Fruit fly (Drosophila melanogaster) whole organism, pupa: ENCODE results near the gene CG3902.
A peak's percentile ranks its signal among the peaks of the same experiment; 100 is the strongest.

Experiments
- CG10348 ChIP-seq: fragments of 200-800 bp; sonication (Bioruptor generic); IDR thresholded peaks from 2 replicates; pipeline ENCODE4 v1.3.6; 2022; ENCODE audit warnings: missing biosample characterization, missing genetic modification characterization
- CG12605 ChIP-seq: fragments of 200-800 bp; sonication (Bioruptor generic); IDR thresholded peaks from 2 replicates; pipeline ENCODE4 v1.3.6; 2022; ENCODE audit warnings: missing biosample characterization, missing genetic modification characterization
- CG13204 ChIP-seq: fragments of 200-800 bp; sonication (Bioruptor generic); optimal IDR thresholded peaks from 2 replicates; lab custom pipeline; 2018; ENCODE audit warnings: missing biosample characterization, mild to moderate bottlenecking, missing genetic modification characterization, moderate library complexity
- CG14655 ChIP-seq: fragments of 200-800 bp; sonication (Bioruptor generic); optimal IDR thresholded peaks from 3 replicates; lab custom pipeline; 2017; ENCODE audit warnings: mild to moderate bottlenecking, missing biosample characterization, missing genetic modification reagents, missing genetic modification characterization
- CG15710 ChIP-seq: fragments of 200-800 bp; sonication (Bioruptor generic); optimal IDR thresholded peaks from 2 replicates; lab custom pipeline; 2018; ENCODE audit warnings: missing biosample characterization, mild to moderate bottlenecking, missing genetic modification characterization, moderate library complexity
- CG17806 ChIP-seq: fragments of 200-800 bp; sonication (Bioruptor generic); optimal IDR thresholded peaks from 2 replicates; lab custom pipeline; 2018; ENCODE audit warnings: missing biosample characterization, mild to moderate bottlenecking, missing genetic modification characterization, moderate library complexity
- CG32121 ChIP-seq: fragments of 200-800 bp; sonication (Bioruptor generic); IDR thresholded peaks from 2 replicates; pipeline ENCODE4 v1.3.6; 2022; ENCODE audit warnings: missing biosample characterization, missing genetic modification characterization
- CG34367 ChIP-seq: fragments of 200-800 bp; sonication (Bioruptor generic); optimal IDR thresholded peaks from 2 replicates; lab custom pipeline; 2018; ENCODE audit warnings: missing biosample characterization, mild to moderate bottlenecking, missing genetic modification characterization
- CG4496 ChIP-seq: fragments of 200-800 bp; sonication (Bioruptor generic); IDR thresholded peaks from 3 replicates; pipeline ENCODE4 v1.3.6; 2022; ENCODE audit warnings: missing biosample characterization, missing genetic modification characterization
- CG8159 ChIP-seq: fragments of 200-800 bp; sonication (Bioruptor generic); optimal IDR thresholded peaks from 3 replicates; lab custom pipeline; 2018; ENCODE audit warnings: missing biosample characterization, mild to moderate bottlenecking, missing genetic modification characterization, moderate library complexity
- CG8301 ChIP-seq: fragments of 200-800 bp; sonication (Bioruptor generic); optimal IDR thresholded peaks from 2 replicates; lab custom pipeline; 2018; ENCODE audit warnings: missing biosample characterization, mild to moderate bottlenecking, missing genetic modification characterization
- CG9948 ChIP-seq: fragments of 200-800 bp; sonication (Bioruptor generic); optimal IDR thresholded peaks from 2 replicates; lab custom pipeline; 2018; ENCODE audit warnings: missing biosample characterization, mild to moderate bottlenecking, missing genetic modification characterization, moderate library complexity
- D1 ChIP-seq: fragments of 200-800 bp; sonication (Bioruptor generic); optimal IDR thresholded peaks from 2 replicates; lab custom pipeline; 2018; ENCODE audit warnings: missing biosample characterization, mild to moderate bottlenecking, missing genetic modification characterization, moderate library complexity
- EcR ChIP-seq: fragments of 200-800 bp; sonication (Bioruptor generic); optimal IDR thresholded peaks from 3 replicates; lab custom pipeline; 2019; ENCODE audit warnings: missing biosample characterization, missing genetic modification characterization, mild to moderate bottlenecking, moderate library complexity, missing genetic modification reagents
- Ets98B ChIP-seq: fragments of 200-800 bp; sonication (Bioruptor generic); IDR thresholded peaks from 2 replicates; pipeline ENCODE4 v1.3.6; 2022; ENCODE audit warnings: missing biosample characterization, missing genetic modification characterization
- Pif1A ChIP-seq: fragments of 200-800 bp; sonication (Bioruptor generic); optimal IDR thresholded peaks from 3 replicates; lab custom pipeline; 2016; ENCODE audit warnings: missing biosample characterization, missing genetic modification characterization
- Pif1B ChIP-seq: fragments of 200-800 bp; sonication (Bioruptor generic); optimal IDR thresholded peaks from 3 replicates; lab custom pipeline; 2016; ENCODE audit warnings: missing biosample characterization, missing genetic modification characterization
- Snoo ChIP-seq: fragments of 200-800 bp; sonication (Bioruptor generic); optimal IDR thresholded peaks from 3 replicates; lab custom pipeline; 2017; ENCODE audit warnings: missing biosample characterization, mild to moderate bottlenecking, missing genetic modification characterization, inconsistent platforms
- fd96Ca ChIP-seq: fragments of 200-800 bp; sonication (Bioruptor generic); IDR thresholded peaks from 3 replicates; pipeline ENCODE4 v1.3.6; 2022; ENCODE audit warnings: missing biosample characterization, missing genetic modification characterization
- gl ChIP-seq: fragments of 200-800 bp; sonication (Bioruptor generic); optimal IDR thresholded peaks from 2 replicates; lab custom pipeline; 2018; ENCODE audit warnings: missing biosample characterization, mild to moderate bottlenecking, missing genetic modification characterization
- rn ChIP-seq: fragments of 200-800 bp; sonication (Bioruptor generic); IDR thresholded peaks from 2 replicates; pipeline ENCODE4 v1.3.6; 2022; ENCODE audit warnings: missing biosample characterization, missing genetic modification characterization

The CG3902 gene

dm6 chr3L:18897459-18898085 is 521 bp downstream of the CG3902 start:
- TF ChIP-seq CG32121 (no peak), CG4496 (GFP tag; lab: Robert Waterston, UW) (0 out of 3 replicates have a peak, but pooled peaks have one; percentile 5), CG13204 (GFP tag; lab: Kevin White, UChicago) (no peak), D1 (tag; lab: Kevin White, UChicago) (peak; percentile 50), rn (GFP tag; lab: Robert Waterston, UW) (no peak), CG8301 (tag; lab: Kevin White, UChicago) (no peak)

DNA sequence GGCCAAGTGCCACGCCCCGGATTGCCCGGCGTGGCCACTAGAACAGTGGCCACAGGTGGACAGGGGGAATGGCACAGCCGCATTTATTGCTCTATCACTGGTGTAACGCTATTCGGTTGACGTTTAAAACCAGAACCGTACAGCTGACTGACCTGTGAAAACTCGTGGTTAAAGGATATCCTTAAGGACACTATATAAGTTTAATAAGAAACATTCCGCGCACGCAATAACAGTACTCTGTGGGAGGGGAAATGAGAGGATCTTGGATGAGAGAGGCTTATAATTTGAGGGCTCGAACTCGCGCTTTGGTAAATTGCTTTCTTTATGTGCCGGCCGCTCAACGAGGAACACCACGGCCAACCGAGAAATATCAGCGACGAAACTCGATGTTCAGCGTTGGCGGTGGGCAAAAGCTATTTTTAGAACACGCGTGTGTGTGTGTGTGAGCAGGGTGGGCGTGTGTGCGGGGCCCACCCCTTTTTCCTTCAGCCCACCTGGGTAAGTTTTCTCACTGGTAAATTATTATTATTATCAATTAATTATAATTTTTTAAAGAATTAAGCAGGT is 1.7 kb downstream of the CG3902 start:
- TF ChIP-seq CG14655 (GFP tag; lab: Kevin White, UChicago) = no peak
- no peak for TF ChIP-seq fd96Ca (GFP tag; lab: Robert Waterston, UW)
- TF ChIP-seq CG9948 = no peak
- peak; percentile 51 for TF ChIP-seq EcR (GFP tag; lab: Kevin White, UChicago)
- 0 out of 3 replicates have a peak, but pooled peaks have one; percentile 53 for TF ChIP-seq CG4496 (GFP tag; lab: Robert Waterston, UW)

DNA sequence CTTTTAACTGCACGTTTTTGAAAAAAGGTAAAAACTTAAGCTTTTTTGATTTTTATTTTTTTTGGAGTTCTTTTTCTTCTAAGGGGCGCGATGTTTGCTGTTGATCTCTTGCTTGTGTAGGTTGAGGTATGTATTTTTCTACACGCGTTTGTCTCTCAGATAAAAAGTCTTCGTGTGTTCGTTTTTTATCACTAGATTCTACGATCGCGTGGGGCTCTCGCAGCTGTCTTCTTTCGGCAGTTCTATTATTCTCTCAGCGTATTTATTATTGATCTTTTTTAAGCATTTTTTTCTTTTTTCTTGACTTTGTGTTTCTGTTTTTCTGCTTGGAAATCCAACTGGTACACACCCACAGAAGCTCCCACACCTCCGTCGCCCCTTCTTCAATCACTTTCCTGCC is 3.0 kb downstream of the CG3902 start:
- TF ChIP-seq CG8159 (tag; lab: Kevin White, UChicago) (no peak), Ets98B (GFP tag; lab: Robert Waterston, UW) (peak; percentile 63; the same call in 1 of the 2 replicates), CG17806 (tag; lab: Kevin White, UChicago) (no peak), Snoo (tag; lab: Kevin White, UChicago) (no peak), CG34367 (tag; lab: Kevin White, UChicago) (no peak), CG4496 (GFP tag; lab: Robert Waterston, UW) (peak; percentile 77), Pif1A (no peak), rn (GFP tag; lab: Robert Waterston, UW) (no peak), CG8301 (tag; lab: Kevin White, UChicago) (no peak), CG32121 (peak; percentile 27; the same call in 1 of the 2 replicates), D1 (tag; lab: Kevin White, UChicago) (no peak), CG12605 (GFP tag; lab: Robert Waterston, UW) (peak; percentile 46; the same call in 1 of the 2 replicates)

DNA sequence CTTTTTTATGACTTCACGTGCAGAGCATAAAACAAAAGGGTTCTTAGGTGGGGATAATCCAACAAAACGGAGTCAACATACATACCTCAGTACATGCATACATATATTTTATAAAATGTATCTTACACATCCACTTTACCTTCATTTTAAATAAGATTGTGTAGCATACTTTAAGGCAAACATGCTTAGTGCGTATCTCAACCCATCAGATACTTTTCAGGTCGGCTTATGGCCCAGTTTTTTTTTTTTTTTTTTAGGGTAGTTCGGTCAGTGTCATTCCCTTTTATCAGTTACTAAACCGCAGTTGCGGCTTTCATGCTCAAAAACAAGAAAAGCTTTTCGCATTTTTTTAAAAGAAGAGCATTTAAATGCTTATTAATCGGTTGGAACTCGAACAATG is 6.1 kb downstream of the CG3902 start, which contains the start of gene NijB:
Gene NijB, plus strand, starts transcription at position 398 of the 400 bp plus-strand sequence.
- TF ChIP-seq EcR (GFP tag; lab: Kevin White, UChicago) (peak; percentile 83), CG13204 (GFP tag; lab: Kevin White, UChicago) (no peak), CG32121 (no peak), rn (GFP tag; lab: Robert Waterston, UW) (no peak), CG15710 (tag; lab: Kevin White, UChicago) (no peak), fd96Ca (GFP tag; lab: Robert Waterston, UW) (no peak), CG8159 (tag; lab: Kevin White, UChicago) (no peak)

DNA sequence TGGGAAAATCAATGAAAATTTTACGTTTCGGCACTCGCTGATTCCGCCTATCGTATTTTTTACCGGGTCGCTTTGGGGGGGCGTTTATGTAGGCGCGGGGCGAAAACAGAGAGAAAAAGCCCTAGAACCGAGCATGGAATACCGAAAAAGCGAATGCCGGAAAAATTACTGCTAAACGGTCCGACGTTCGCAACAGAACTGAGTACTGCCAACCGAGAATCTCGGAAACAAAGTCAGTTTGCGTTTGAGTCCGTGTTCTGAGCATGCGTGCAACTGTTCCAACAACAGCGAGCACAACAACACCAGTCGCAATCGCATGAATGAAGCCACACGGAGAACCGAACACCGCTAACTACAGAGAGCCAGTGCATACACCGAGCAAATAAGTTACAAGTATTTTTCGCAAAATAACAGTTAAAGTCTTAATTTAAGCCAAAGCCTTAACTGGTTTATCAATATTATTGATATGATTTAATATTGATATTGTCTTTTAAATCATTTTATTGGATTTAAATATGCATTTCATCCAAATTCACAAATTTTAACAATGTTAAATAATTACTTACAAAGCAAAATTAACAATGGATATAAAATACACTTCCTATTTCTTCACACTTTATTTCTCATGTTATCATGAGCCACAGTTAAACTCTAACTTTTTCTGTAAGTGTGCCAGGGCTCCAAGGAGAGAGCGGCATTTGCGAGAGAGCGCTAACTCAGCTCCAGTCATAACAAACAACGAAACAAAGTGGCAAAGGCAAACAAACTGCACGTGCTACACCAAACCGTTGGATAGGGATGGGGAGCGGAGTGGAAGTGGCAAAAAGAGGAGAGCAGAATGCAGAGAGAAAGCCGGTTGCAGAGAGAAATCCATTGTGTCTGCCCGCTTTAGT is 7.6 kb downstream of the CG3902 start, which contains the start of gene CG3961:
Gene CG3961, minus strand, starts transcription at position 201 of the 893 bp plus-strand sequence.
- TF ChIP-seq Snoo (tag; lab: Kevin White, UChicago) (peak; percentile 99), Pif1A (peak; percentile 94), gl (tag; lab: Kevin White, UChicago) (peak; percentile 90), Pif1B (peak; percentile 96), CG8301 (tag; lab: Kevin White, UChicago) (peak; percentile 99), CG4496 (GFP tag; lab: Robert Waterston, UW) (peak; percentile 88), CG34367 (tag; lab: Kevin White, UChicago) (peak; percentile 99), CG14655 (GFP tag; lab: Kevin White, UChicago) (peak; percentile 100), CG9948 (peak; percentile 99), CG32121 (peak; percentile 95), D1 (tag; lab: Kevin White, UChicago) (peak; percentile 98), CG12605 (GFP tag; lab: Robert Waterston, UW) (peak; percentile 81), CG15710 (tag; lab: Kevin White, UChicago) (peak; percentile 99), CG10348 (GFP tag; lab: Robert Waterston, UW) (peak; percentile 69; the same call in 1 of the 2 replicates), CG17806 (tag; lab: Kevin White, UChicago) (peak; percentile 99), EcR (GFP tag; lab: Kevin White, UChicago) (peak; percentile 70), CG13204 (GFP tag; lab: Kevin White, UChicago) (peak; percentile 94), fd96Ca (GFP tag; lab: Robert Waterston, UW) (peak; percentile 65; the same call in 2 of the 3 replicates), Ets98B (GFP tag; lab: Robert Waterston, UW) (peak; percentile 80), CG8159 (tag; lab: Kevin White, UChicago) (peak; percentile 98), rn (GFP tag; lab: Robert Waterston, UW) (peak; percentile 81)
- TF ChIP-seq, all 21 proteins: peak for 21
